Worm (Caenorhabditis elegans): ENCODE measurements around the gene K07B1.7.
A peak's percentile ranks its signal among the peaks of the same experiment; 100 is the strongest.

DNA sequence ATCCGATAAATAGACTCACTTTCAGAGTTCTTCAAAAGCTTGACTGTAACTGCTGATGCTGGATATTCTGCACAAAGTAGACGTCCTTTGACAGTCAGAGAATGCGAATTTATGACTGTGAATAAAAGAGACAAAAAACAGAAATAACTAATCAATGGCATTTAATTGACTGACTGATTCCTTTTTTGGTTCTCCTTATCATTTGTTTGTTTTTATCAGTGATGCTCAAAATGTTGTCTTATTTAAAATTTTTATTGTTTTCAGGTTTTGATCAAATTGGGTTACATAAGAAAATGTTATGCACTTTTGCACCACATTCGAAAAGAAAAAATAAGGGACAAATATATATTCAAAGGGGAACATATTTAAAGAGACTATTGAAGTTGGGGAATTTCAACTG lies 9.6 kb upstream of the K07B1.7 start, which contains the start of gene ttr-49:
- no peak for TF ChIP-seq ztf-11 (tag; optimal IDR thresholded peaks at IDR 0.05)
- no peak for TF ChIP-seq lin-13 (GFP tag; optimal IDR thresholded peaks at IDR 0.05)
- no peak for TF ChIP-seq unc-39 (tag; optimal IDR thresholded peaks at IDR 0.05)
- TF ChIP-seq elt-1 (tag; optimal IDR thresholded peaks at IDR 0.05) = no peak
- no peak for TF ChIP-seq nhr-11 (tag; optimal IDR thresholded peaks at IDR 0.05)
- peak; percentile 59 for TF ChIP-seq fos-1 (tag; optimal IDR thresholded peaks at IDR 0.05)
- TF ChIP-seq elt-3 (tag; optimal IDR thresholded peaks at IDR 0.05) = no peak
- no peak for TF ChIP-seq ama-1 (optimal IDR thresholded peaks at IDR 0.05)
- TF ChIP-seq R02D3.7 (tag; optimal IDR thresholded peaks at IDR 0.05) = no peak
- no peak for TF ChIP-seq nhr-10 (tag; optimal IDR thresholded peaks at IDR 0.05)
- no peak for TF ChIP-seq nhr-12 (tag; optimal IDR thresholded peaks at IDR 0.05)
